4 worm cellular contexts compared by ENCODE assay signal in the genomic region with DNA sequence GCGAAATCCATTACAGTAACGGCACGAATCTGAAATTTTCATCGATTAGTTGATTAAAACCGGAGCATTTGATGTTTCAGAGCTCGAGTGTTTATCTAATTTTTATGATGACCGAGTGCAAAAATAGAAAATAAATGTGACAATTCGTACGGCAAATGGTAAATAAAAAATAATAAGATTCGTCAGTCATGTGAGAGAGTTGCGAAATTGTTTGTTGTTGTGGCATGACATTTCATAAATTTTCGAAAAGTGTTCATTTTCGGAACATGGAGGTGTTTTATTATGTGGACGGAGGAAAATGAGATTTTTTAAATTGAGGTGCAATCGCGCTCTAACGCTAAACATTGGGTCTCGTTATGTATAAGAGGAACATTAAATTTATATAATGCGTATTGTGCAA.
TF ChIP-seq lines count a peak whose summit lies in the region.

No protein-coding gene starts in this region.

TF ChIP-seq in whole organism, L1 larva, 84 proteins besides CTCF, POLR2A, EP300 and RAD21:
- TF ChIP-seq ztf-4 (tag; optimal IDR thresholded peaks at IDR 0.05; lab: Kevin White, UChicago) (no peak), skn-1 (tag; optimal IDR thresholded peaks at IDR 0.05; lab: Kevin White, UChicago) (peak; percentile 13), aly-2 (tag; optimal IDR thresholded peaks at IDR 0.05; lab: Kevin White, UChicago) (no peak), nhr-11 (tag; optimal IDR thresholded peaks at IDR 0.05; lab: Kevin White, UChicago) (no peak), sptf-1 (tag; optimal IDR thresholded peaks at IDR 0.05; lab: Kevin White, UChicago) (no peak), ceh-90 (tag; optimal IDR thresholded peaks at IDR 0.05; lab: Kevin White, UChicago) (no peak), pag-3 (tag; optimal IDR thresholded peaks at IDR 0.05; lab: Kevin White, UChicago; ENCODE audit: borderline replicate concordance, insufficient read depth) (no peak), C16A3.4 (tag; optimal IDR thresholded peaks at IDR 0.05; lab: Kevin White, UChicago) (no peak)
TF ChIP-seq in whole organism, L1 larva: peak in this region for 1.

TF ChIP-seq in whole organism, L3 larva, 47 proteins besides CTCF, POLR2A, EP300 and RAD21:
- no peak for TF ChIP-seq unc-62 (GFP tag; optimal IDR thresholded peaks at IDR 0.05; lab: Kevin White, UChicago)
- TF ChIP-seq pha-4 (tag; optimal IDR thresholded peaks at IDR 0.05; lab: Kevin White, UChicago): peak; percentile 27

TF ChIP-seq in whole organism, L4 larva, 104 proteins besides CTCF, POLR2A, EP300 and RAD21:
- TF ChIP-seq skn-1 (tag; optimal IDR thresholded peaks at IDR 0.05; lab: Kevin White, UChicago) (no peak), F10B5.3 (tag; optimal IDR thresholded peaks at IDR 0.05; lab: Kevin White, UChicago) (no peak), mdt-29 (GFP tag; IDR thresholded peaks at IDR 0.05; lab: Robert Waterston, UW) (no peak), arid-1 (GFP tag; conservative IDR thresholded peaks at IDR 0.05; lab: Robert Waterston, UW) (no peak), hlh-30 (tag; optimal IDR thresholded peaks at IDR 0.05; lab: Kevin White, UChicago; ENCODE audit: insufficient read depth) (peak; percentile 14), daf-16 (GFP tag; optimal IDR thresholded peaks at IDR 0.05; lab: Kevin White, UChicago) (no peak), daf-16 (tag; optimal IDR thresholded peaks at IDR 0.05; lab: Kevin White, UChicago) (peak; percentile 34), ces-1 (GFP tag; optimal IDR thresholded peaks at IDR 0.05; lab: Kevin White, UChicago) (no peak), lin-38 (GFP tag; IDR thresholded peaks at IDR 0.05; lab: Robert Waterston, UW) (peak; percentile 42; the same call in 1 of the 2 replicates)

TF ChIP-seq in whole organism, young adult, 124 proteins besides CTCF, POLR2A, EP300 and RAD21:
- TF ChIP-seq ceh-58 (GFP tag; IDR thresholded peaks at IDR 0.05; lab: Robert Waterston, UW) (no peak), cebp-1 (GFP tag; IDR thresholded peaks at IDR 0.05; lab: Robert Waterston, UW) (peak; percentile 72; the same call in 1 of the 2 replicates), cebp-1 (tag; optimal IDR thresholded peaks at IDR 0.05; lab: Kevin White, UChicago) (peak; percentile 88)
